Fruit fly (Drosophila melanogaster): ENCODE results near the gene stc.

DNA sequence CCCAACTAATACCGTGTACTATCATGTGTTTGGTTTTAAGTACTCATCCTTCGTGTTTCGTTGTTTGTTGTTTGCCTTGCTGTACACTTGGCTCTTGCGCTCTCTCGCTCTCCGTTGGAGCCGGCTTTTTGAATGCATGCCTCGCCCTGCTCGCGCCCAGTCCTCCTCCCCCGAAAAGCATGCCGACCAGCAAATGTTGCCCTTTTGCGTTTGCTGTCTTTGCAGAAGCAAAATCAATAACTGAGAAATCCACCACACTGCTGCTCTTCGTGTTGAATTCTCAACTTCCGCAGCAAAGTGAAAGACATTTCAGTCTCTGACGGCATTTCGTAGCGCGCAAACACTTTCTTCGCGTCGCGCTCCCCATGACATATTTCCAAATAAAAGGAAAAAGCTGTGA lies 38.8 kb upstream of the stc start, which contains the start of gene wwk:
- TF ChIP-seq Xbp1 (GFP tag; optimal IDR thresholded peaks at IDR 0.05) = no peak
- no peak for TF ChIP-seq slp2 (GFP tag; optimal IDR thresholded peaks at IDR 0.05)
- TF ChIP-seq CG1024 (GFP tag; IDR thresholded peaks at IDR 0.05) = no peak
- no peak for TF ChIP-seq CG32772 (GFP tag; IDR thresholded peaks at IDR 0.05)
- no peak for TF ChIP-seq gcm2 (GFP tag; optimal IDR thresholded peaks at IDR 0.05)
- no peak for TF ChIP-seq CG1233 (GFP tag; optimal IDR thresholded peaks at IDR 0.05)

All from whole organism, embryonic.